Worm (Caenorhabditis elegans) whole organism, L1 larva: ENCODE data around the gene D1086.12.

Experiments
- C16A3.4 ChIP-seq: fragments of 150-350 bp; optimal IDR thresholded peaks from 2 replicates; lab custom pipeline; 2014; ENCODE audit warnings: missing biosample characterization, missing genetic modification characterization
- F16B12.6 ChIP-seq: fragments of 150-350 bp; optimal IDR thresholded peaks from 2 replicates; lab custom pipeline; 2014; ENCODE audit warnings: missing biosample characterization, missing genetic modification characterization
- aha-1 ChIP-seq: fragments of 150-350 bp; optimal IDR thresholded peaks from 2 replicates; lab custom pipeline; 2014; ENCODE audit warnings: missing biosample characterization, missing genetic modification characterization
- aly-2 ChIP-seq: fragments of 150-350 bp; optimal IDR thresholded peaks from 2 replicates; lab custom pipeline; 2014; ENCODE audit warnings: missing biosample characterization, missing genetic modification characterization
- ama-1 ChIP-seq: fragments of 150-350 bp; optimal IDR thresholded peaks from 2 replicates; lab custom pipeline; 2014
- ceh-8 ChIP-seq: fragments of 200-800 bp; sonication (Bioruptor generic); optimal IDR thresholded peaks from 2 replicates; lab custom pipeline; 2018; ENCODE audit warnings: mild to moderate bottlenecking, missing genetic modification characterization, moderate library complexity, missing compliant biosample characterization
- ceh-88 ChIP-seq: fragments of 200-800 bp; sonication (Bioruptor generic); IDR thresholded peaks from 2 replicates; pipeline ENCODE4 v1.3.6; 2022; ENCODE audit warnings: missing genetic modification characterization, missing compliant biosample characterization
- ces-1 ChIP-seq: fragments of 150-350 bp; optimal IDR thresholded peaks from 2 replicates; lab custom pipeline; 2014; ENCODE audit warnings: missing biosample characterization, missing genetic modification reagents, missing genetic modification characterization
- dsc-1 ChIP-seq: sonication (generic microtip); optimal IDR thresholded peaks from 2 replicates; lab custom pipeline; 2016; ENCODE audit warnings: mild to moderate bottlenecking, missing genetic modification characterization, missing compliant biosample characterization
- efl-1 ChIP-seq, 4 experiments: fragments of 150-350 bp; optimal IDR thresholded peaks in 3 of 4; peaks in 1 of 4; 1 replicate in 1 of 4; 2 replicates in 3 of 4; lab custom pipeline; 2014; ENCODE audit warnings: missing biosample characterization in 2 of 4, missing genetic modification characterization in 2 of 4, missing genetic modification reagents in 2 of 4
- efl-3 ChIP-seq: fragments of 200-800 bp; sonication (Bioruptor generic); optimal IDR thresholded peaks from 2 replicates; lab custom pipeline; 2018; ENCODE audit warnings: mild to moderate bottlenecking, missing genetic modification characterization, missing compliant biosample characterization
- egl-13 ChIP-seq: sonication (generic microtip); optimal IDR thresholded peaks from 2 replicates; lab custom pipeline; 2016; ENCODE audit warnings: missing genotype, missing genetic modification reagents, missing genetic modification characterization, missing compliant biosample characterization
- egl-27 ChIP-seq, 2 experiments: fragments of 150-350 bp in 1 of 2; sonication (generic microtip); optimal IDR thresholded peaks; 3 replicates each; lab custom pipeline; 2017 to 2018; ENCODE audit warnings: missing biosample characterization in 2 of 2, missing genetic modification characterization in 2 of 2, missing genetic modification reagents in 2 of 2
- elt-3 ChIP-seq, 6 experiments: fragments of 150-350 bp in 1 of 6; sonication (generic microtip); optimal IDR thresholded peaks; 2 replicates each; lab custom pipeline; 2017 to 2018; ENCODE audit warnings: missing biosample characterization in 6 of 6, missing genetic modification characterization in 6 of 6, inconsistent platforms in 1 of 6
- fkh-4 ChIP-seq: sonication (generic microtip); optimal IDR thresholded peaks from 2 replicates; lab custom pipeline; 2016; ENCODE audit warnings: missing compliant biosample characterization, missing genetic modification characterization, borderline replicate concordance
- fkh-8 ChIP-seq: sonication (generic microtip); optimal IDR thresholded peaks from 2 replicates; lab custom pipeline; 2016; ENCODE audit warnings: mild to moderate bottlenecking, missing genetic modification characterization, missing compliant biosample characterization
- hlh-17 ChIP-seq: fragments of 200-800 bp; sonication (Bioruptor generic); optimal IDR thresholded peaks from 2 replicates; lab custom pipeline; 2018; ENCODE audit warnings: missing genetic modification characterization, mild to moderate bottlenecking, missing compliant biosample characterization, moderate library complexity, borderline replicate concordance
- hpl-2 ChIP-seq: fragments of 150-350 bp; optimal IDR thresholded peaks from 2 replicates; lab custom pipeline; 2014; ENCODE audit warnings: missing biosample characterization, missing genetic modification reagents, missing genetic modification characterization
- isw-1 ChIP-seq: fragments of 200-800 bp; sonication (Bioruptor generic); IDR thresholded peaks from 2 replicates; pipeline ENCODE4 v1.3.6; 2022; ENCODE audit warnings: missing genetic modification characterization, missing compliant biosample characterization
- lin-14 ChIP-seq: fragments of 200-800 bp; sonication (Bioruptor generic); optimal IDR thresholded peaks from 2 replicates; lab custom pipeline; 2018; ENCODE audit warnings: mild to moderate bottlenecking, missing genetic modification characterization, moderate library complexity, missing compliant biosample characterization
- lir-3 ChIP-seq: sonication (generic microtip); optimal IDR thresholded peaks from 2 replicates; lab custom pipeline; 2016; ENCODE audit warnings: mild to moderate bottlenecking, missing genetic modification characterization, moderate library complexity, missing compliant biosample characterization; ENCODE audit not compliant: poor library complexity
- mab-9 ChIP-seq: fragments of 200-800 bp; sonication (Bioruptor generic); IDR thresholded peaks from 2 replicates; pipeline ENCODE4 v1.3.6; 2022; ENCODE audit warnings: missing genetic modification reagents, missing genetic modification characterization, missing compliant biosample characterization
- mep-1 ChIP-seq: fragments of 150-350 bp; optimal IDR thresholded peaks from 2 replicates; lab custom pipeline; 2014; ENCODE audit warnings: missing biosample characterization, missing genetic modification characterization
- nhr-28 ChIP-seq: fragments of 150-350 bp; optimal IDR thresholded peaks from 2 replicates; lab custom pipeline; 2014; ENCODE audit warnings: missing biosample characterization, missing genetic modification characterization
- nhr-71 ChIP-seq: sonication (generic microtip); optimal IDR thresholded peaks from 2 replicates; lab custom pipeline; 2016; ENCODE audit warnings: mild to moderate bottlenecking, missing genetic modification characterization, moderate library complexity, missing compliant biosample characterization
- nhr-76 ChIP-seq: sonication (generic microtip); optimal IDR thresholded peaks from 2 replicates; lab custom pipeline; 2017; ENCODE audit warnings: missing biosample characterization, missing genetic modification characterization
- nhr-84 ChIP-seq: sonication (generic microtip); optimal IDR thresholded peaks from 2 replicates; lab custom pipeline; 2017; ENCODE audit warnings: missing biosample characterization, missing genetic modification characterization
- nhr-90 ChIP-seq: sonication (generic microtip); optimal IDR thresholded peaks from 2 replicates; lab custom pipeline; 2016; ENCODE audit warnings: mild to moderate bottlenecking, missing genetic modification characterization, missing compliant biosample characterization; ENCODE audit not compliant: poor library complexity
- pqm-1 ChIP-seq: sonication (generic microtip); optimal IDR thresholded peaks from 3 replicates; lab custom pipeline; 2017; ENCODE audit warnings: missing biosample characterization, missing genetic modification characterization
- snu-23 ChIP-seq: sonication (generic microtip); optimal IDR thresholded peaks from 2 replicates; lab custom pipeline; 2016; ENCODE audit warnings: missing genetic modification characterization, missing compliant biosample characterization
- sox-4 ChIP-seq: sonication (generic microtip); optimal IDR thresholded peaks from 2 replicates; lab custom pipeline; 2016; ENCODE audit warnings: missing genetic modification characterization, missing compliant biosample characterization
- sup-37 ChIP-seq: fragments of 200-800 bp; sonication (Bioruptor generic); optimal IDR thresholded peaks from 2 replicates; lab custom pipeline; 2018; ENCODE audit warnings: mild to moderate bottlenecking, missing genetic modification characterization, missing compliant biosample characterization
- tlp-1 ChIP-seq: fragments of 150-350 bp; optimal IDR thresholded peaks from 2 replicates; lab custom pipeline; 2014; ENCODE audit warnings: missing biosample characterization, missing genetic modification characterization
- unc-30 ChIP-seq: sonication (generic microtip); optimal IDR thresholded peaks from 2 replicates; lab custom pipeline; 2017; ENCODE audit warnings: missing biosample characterization, missing genetic modification characterization
- vab-15 ChIP-seq: sonication (generic microtip); optimal IDR thresholded peaks from 2 replicates; lab custom pipeline; 2017; ENCODE audit warnings: missing genotype, mild to moderate bottlenecking, missing genetic modification characterization, missing compliant biosample characterization
- zag-1 ChIP-seq: fragments of 150-350 bp; optimal IDR thresholded peaks from 2 replicates; lab custom pipeline; 2014; ENCODE audit warnings: missing biosample characterization, missing genetic modification characterization
- ztf-11 ChIP-seq, 2 experiments: sonication (generic microtip); optimal IDR thresholded peaks; 2 replicates each; lab custom pipeline; 2016 to 2017; ENCODE audit warnings: missing genetic modification characterization in 2 of 2, missing biosample characterization in 1 of 2, missing compliant biosample characterization in 1 of 2

D1086.12 gene

DNA sequence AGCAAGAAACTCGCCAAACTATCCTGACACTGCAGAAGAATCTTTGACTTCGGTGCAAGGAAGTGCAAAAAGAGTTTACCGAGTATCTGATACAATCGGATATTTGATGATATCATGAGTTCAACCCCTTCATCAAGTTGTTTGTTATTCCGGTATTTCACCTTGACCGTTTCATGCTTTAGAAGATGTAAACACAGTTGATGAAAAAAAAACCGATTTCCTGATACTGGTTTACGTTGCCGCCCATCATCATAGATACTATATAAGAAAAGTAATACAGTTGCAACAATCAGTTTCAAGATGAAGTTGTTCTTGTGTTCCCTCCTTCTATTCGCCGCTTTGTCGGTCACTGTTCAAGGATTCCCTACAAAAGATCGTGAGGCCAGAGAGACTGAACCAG lies 6.5 kb downstream of the D1086.12 start, which contains the start of gene H39E23.3:
Gene H39E23.3 (plus strand): TSS at position 301 of the 400 bp plus-strand sequence.
- TF ChIP-seq unc-30 (tag; lab: Kevin White, UChicago) (no peak), efl-1 (optimal IDR thresholded peaks at IDR 0.05; lab: Kevin White, UChicago) (no peak), efl-1 (GFP tag; optimal IDR thresholded peaks at IDR 0.05 in 1 of 2; lab: Kevin White, UChicago) (no peak), ztf-11 (tag; optimal IDR thresholded peaks at IDR 0.05; lab: Kevin White, UChicago) (no peak), ceh-88 (no peak), nhr-28 (tag; lab: Kevin White, UChicago) (no peak), vab-15 (tag; lab: Kevin White, UChicago) (no peak), ama-1 (lab: Kevin White, UChicago) (no peak), egl-27 (tag; optimal IDR thresholded peaks at IDR 0.05; lab: Kevin White, UChicago) (no peak), F16B12.6 (tag; lab: Kevin White, UChicago) (no peak), sox-4 (tag; lab: Kevin White, UChicago) (no peak), nhr-90 (tag; lab: Kevin White, UChicago) (no peak), fkh-4 (tag; lab: Kevin White, UChicago) (no peak), ces-1 (GFP tag; lab: Kevin White, UChicago) (no peak), nhr-84 (no peak), pqm-1 (tag; lab: Kevin White, UChicago) (no peak), aly-2 (tag; lab: Kevin White, UChicago) (no peak), C16A3.4 (tag; lab: Kevin White, UChicago) (no peak), fkh-8 (no peak), isw-1 (no peak)

DNA sequence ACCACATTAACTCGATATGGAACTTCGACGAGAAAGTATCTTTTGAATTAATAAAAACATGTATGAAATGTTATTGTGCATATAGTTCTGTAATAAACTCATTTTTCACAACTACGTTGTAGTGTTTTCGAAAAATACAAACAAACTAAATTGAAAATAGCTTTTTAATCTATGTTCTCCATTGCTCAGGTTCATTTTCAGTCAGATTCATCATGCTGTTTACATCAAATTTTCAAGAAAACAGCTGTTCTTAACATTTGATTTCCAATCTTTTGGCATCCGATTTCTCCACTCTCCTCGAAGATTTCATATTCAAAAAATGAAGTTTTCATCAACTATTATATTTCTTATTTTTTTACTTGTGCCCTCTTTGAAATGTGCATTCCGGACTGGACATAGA lies 9.1 kb downstream of the D1086.12 start, which contains the start of gene H39E23.2:
Gene H39E23.2 (plus strand): TSS at position 301 of the 400 bp plus-strand sequence.
- TF ChIP-seq efl-1 (optimal IDR thresholded peaks at IDR 0.05; lab: Kevin White, UChicago): no peak
- TF ChIP-seq efl-1 (GFP tag; optimal IDR thresholded peaks at IDR 0.05 in 1 of 2; lab: Kevin White, UChicago): no peak
- TF ChIP-seq snu-23 (GFP tag; lab: Kevin White, UChicago): no peak
- TF ChIP-seq mab-9 (GFP tag; lab: Robert Waterston, UW): no peak
- TF ChIP-seq hpl-2: no peak
- no peak for TF ChIP-seq elt-3 (tag; optimal IDR thresholded peaks at IDR 0.05; lab: Kevin White, UChicago)

DNA sequence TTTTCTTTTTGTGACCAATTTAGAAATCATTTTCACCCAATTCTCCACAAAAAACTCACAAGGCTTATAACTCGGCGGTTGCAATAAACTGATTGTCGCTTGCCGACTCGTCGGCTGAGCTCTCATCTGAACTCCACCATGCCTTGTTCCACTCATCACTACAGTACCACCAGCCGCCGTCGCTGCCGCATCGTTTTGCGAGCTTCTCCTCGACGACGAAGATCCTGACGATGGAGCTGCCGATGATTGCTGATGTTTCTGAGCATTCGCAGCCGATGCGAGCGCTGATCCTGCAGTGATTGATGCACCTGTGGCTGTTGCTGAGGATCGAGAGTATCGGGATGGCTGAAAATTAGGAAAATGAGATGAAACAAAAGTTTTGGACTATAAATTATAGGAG lies 19.7 kb downstream of the D1086.12 start:
- TF ChIP-seq nhr-28 (tag; lab: Kevin White, UChicago) (no peak), aha-1 (tag; lab: Kevin White, UChicago) (no peak), C16A3.4 (tag; lab: Kevin White, UChicago) (no peak), dsc-1 (tag; lab: Kevin White, UChicago) (no peak), nhr-76 (no peak), sup-37 (GFP tag; lab: Kevin White, UChicago) (no peak), sox-4 (tag; lab: Kevin White, UChicago) (no peak), hlh-17 (GFP tag; lab: Kevin White, UChicago) (no peak), egl-13 (tag; lab: Kevin White, UChicago) (no peak), vab-15 (tag; lab: Kevin White, UChicago) (no peak), lin-14 (GFP tag; lab: Kevin White, UChicago) (no peak), efl-3 (GFP tag; lab: Kevin White, UChicago) (no peak), efl-1 (optimal IDR thresholded peaks at IDR 0.05; lab: Kevin White, UChicago) (no peak), efl-1 (GFP tag; optimal IDR thresholded peaks at IDR 0.05 in 1 of 2; lab: Kevin White, UChicago) (no peak)

DNA sequence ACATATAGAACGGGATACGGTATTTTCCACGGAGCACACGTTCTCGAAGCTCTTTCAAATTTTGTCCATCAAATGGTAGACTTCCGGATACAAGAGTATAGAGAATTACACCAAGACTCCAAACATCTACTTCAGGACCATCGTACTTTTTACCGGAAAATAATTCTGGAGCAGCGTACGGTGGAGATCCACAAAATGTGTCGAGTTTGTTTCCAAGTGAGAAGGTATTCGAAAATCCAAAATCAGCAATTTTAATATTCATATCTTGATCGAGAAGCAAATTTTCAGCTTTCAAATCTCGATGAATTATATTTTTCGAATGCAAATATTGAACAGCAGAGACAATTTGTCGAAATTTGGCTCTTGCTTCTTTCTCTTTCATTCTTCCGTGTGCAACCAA lies 22.2 kb downstream of the D1086.12 start:
- TF ChIP-seq nhr-71 (tag; lab: Kevin White, UChicago) (no peak), unc-30 (tag; lab: Kevin White, UChicago) (no peak), tlp-1 (tag; lab: Kevin White, UChicago) (no peak), C16A3.4 (tag; lab: Kevin White, UChicago) (no peak), mep-1 (tag; lab: Kevin White, UChicago) (no peak), zag-1 (no peak), ceh-88 (no peak), lin-14 (GFP tag; lab: Kevin White, UChicago) (no peak), ceh-8 (no peak), nhr-90 (tag; lab: Kevin White, UChicago) (no peak), lir-3 (tag; lab: Kevin White, UChicago) (no peak)
